Worm (Caenorhabditis elegans) whole organism, young adult: ENCODE data around the gene K02E11.10.
A peak's percentile ranks its signal among the peaks of the same experiment; 100 is the strongest.

Experiments
- D2030.7 ChIP-seq: fragments of 200-800 bp; sonication (Bioruptor generic); IDR thresholded peaks from 2 replicates; pipeline ENCODE4 v1.3.6; 2022; ENCODE audit warnings: missing genetic modification reagents, missing genetic modification characterization, missing compliant biosample characterization
- F23B12.7 ChIP-seq: sonication (generic microtip); optimal IDR thresholded peaks from 2 replicates; lab custom pipeline; 2017; ENCODE audit warnings: missing genetic modification characterization, mild to moderate bottlenecking, missing compliant biosample characterization, antibody characterized with exemption, moderate library complexity; ENCODE audit not compliant: insufficient read depth
- F33H1.4 ChIP-seq: fragments of 200-800 bp; sonication (Bioruptor generic); IDR thresholded peaks from 2 replicates; pipeline ENCODE4 v1.3.6; 2022; ENCODE audit warnings: missing genetic modification reagents, missing genetic modification characterization, missing compliant biosample characterization
- F57C9.4 ChIP-seq: sonication (generic microtip); optimal IDR thresholded peaks from 2 replicates; lab custom pipeline; 2017; ENCODE audit warnings: mild to moderate bottlenecking, missing genetic modification characterization, missing compliant biosample characterization
- T26A5.8 ChIP-seq: sonication (generic microtip); optimal IDR thresholded peaks from 2 replicates; lab custom pipeline; 2016; ENCODE audit warnings: missing genetic modification characterization, missing compliant biosample characterization
- Y67H2A.10 ChIP-seq: fragments of 200-800 bp; sonication (Bioruptor generic); conservative IDR thresholded peaks from 2 replicates; pipeline ENCODE4 v1.3.6; 2022; ENCODE audit warnings: missing genetic modification reagents, missing genetic modification characterization, missing compliant biosample characterization
- aptf-2 ChIP-seq: fragments of 200-800 bp; sonication (Bioruptor generic); conservative IDR thresholded peaks from 2 replicates; pipeline ENCODE4 v1.3.6; 2022; ENCODE audit warnings: missing genetic modification reagents, missing genetic modification characterization, missing compliant biosample characterization
- athp-1 ChIP-seq: sonication (generic microtip); optimal IDR thresholded peaks from 2 replicates; lab custom pipeline; 2017; ENCODE audit warnings: mild to moderate bottlenecking, missing genetic modification characterization, missing compliant biosample characterization
- bed-1 ChIP-seq: fragments of 200-800 bp; sonication (Bioruptor generic); IDR thresholded peaks from 2 replicates; pipeline ENCODE4 v1.3.6; 2022; ENCODE audit warnings: missing genetic modification reagents, missing genetic modification characterization, missing compliant biosample characterization
- cebp-1 ChIP-seq, 2 experiments: fragments of 200-800 bp in 1 of 2; sonication (Bioruptor generic) in 1 of 2; sonication (generic microtip) in 1 of 2; IDR thresholded peaks in 1 of 2; optimal IDR thresholded peaks in 1 of 2; 2 replicates each; pipeline versions ENCODE4 v1.3.6 to Lab custom; 2017 to 2022; ENCODE audit warnings: missing compliant biosample characterization in 2 of 2, missing genetic modification characterization in 2 of 2, mild to moderate bottlenecking in 1 of 2, missing genetic modification reagents in 1 of 2, moderate library complexity in 1 of 2
- ceh-79 ChIP-seq: sonication (generic microtip); optimal IDR thresholded peaks from 2 replicates; lab custom pipeline; 2017; ENCODE audit warnings: mild to moderate bottlenecking, missing genetic modification characterization, missing compliant biosample characterization
- ceh-91 ChIP-seq: fragments of 200-800 bp; sonication (Bioruptor generic); IDR thresholded peaks from 2 replicates; pipeline ENCODE4 v1.3.6; 2022; ENCODE audit warnings: missing genetic modification reagents, missing genetic modification characterization, missing compliant biosample characterization
- die-1 ChIP-seq: sonication (generic microtip); optimal IDR thresholded peaks from 2 replicates; lab custom pipeline; 2016; ENCODE audit warnings: missing genotype, mild to moderate bottlenecking, missing genetic modification characterization, missing compliant biosample characterization
- egl-44 ChIP-seq: fragments of 200-800 bp; sonication (Bioruptor generic); IDR thresholded peaks from 2 replicates; pipeline ENCODE4 v1.3.6; 2022; ENCODE audit warnings: missing genetic modification reagents, missing genetic modification characterization, missing compliant biosample characterization
- ets-4 ChIP-seq: fragments of 200-800 bp; sonication (Bioruptor generic); optimal IDR thresholded peaks from 2 replicates; lab custom pipeline; 2018; ENCODE audit warnings: mild to moderate bottlenecking, missing genetic modification characterization, missing compliant biosample characterization
- hlh-12 ChIP-seq: sonication (generic microtip); optimal IDR thresholded peaks from 2 replicates; lab custom pipeline; 2016; ENCODE audit warnings: missing genetic modification characterization, missing compliant biosample characterization
- hlh-26 ChIP-seq: fragments of 200-800 bp; sonication (Bioruptor generic); conservative IDR thresholded peaks from 2 replicates; pipeline ENCODE4 v1.3.6; 2022; ENCODE audit warnings: missing genetic modification reagents, missing genetic modification characterization, missing compliant biosample characterization
- hmg-20 ChIP-seq: fragments of 200-800 bp; sonication (Bioruptor generic); IDR thresholded peaks from 2 replicates; pipeline ENCODE4 v1.3.6; 2022; ENCODE audit warnings: missing genetic modification reagents, missing genetic modification characterization, missing compliant biosample characterization
- lin-26 ChIP-seq: fragments of 200-800 bp; sonication (Bioruptor generic); IDR thresholded peaks from 2 replicates; pipeline ENCODE4 v1.3.6; 2022; ENCODE audit warnings: missing genetic modification reagents, missing genetic modification characterization, missing compliant biosample characterization
- lin-54 ChIP-seq: fragments of 200-800 bp; sonication (Bioruptor generic); optimal IDR thresholded peaks from 2 replicates; lab custom pipeline; 2018; ENCODE audit warnings: mild to moderate bottlenecking, missing genetic modification characterization, missing compliant biosample characterization
- lir-1 ChIP-seq: fragments of 200-800 bp; sonication (Bioruptor generic); conservative IDR thresholded peaks from 2 replicates; pipeline ENCODE4 v1.3.6; 2022; ENCODE audit warnings: missing genetic modification reagents, missing genetic modification characterization, missing compliant biosample characterization
- madf-10 ChIP-seq: sonication (generic microtip); optimal IDR thresholded peaks from 2 replicates; lab custom pipeline; 2016; ENCODE audit warnings: mild to moderate bottlenecking, missing genetic modification characterization, missing compliant biosample characterization
- mes-4 ChIP-seq: sonication (generic microtip); optimal IDR thresholded peaks from 2 replicates; lab custom pipeline; 2016; ENCODE audit warnings: missing genotype, missing genetic modification characterization, missing compliant biosample characterization
- nhr-80 ChIP-seq: sonication (generic microtip); optimal IDR thresholded peaks from 2 replicates; lab custom pipeline; 2016; ENCODE audit warnings: missing genetic modification characterization, missing compliant biosample characterization
- nhr-90 ChIP-seq: sonication (generic microtip); optimal IDR thresholded peaks from 2 replicates; lab custom pipeline; 2016; ENCODE audit warnings: missing genotype, mild to moderate bottlenecking, missing genetic modification characterization, missing compliant biosample characterization
- rcor-1 ChIP-seq: fragments of 200-800 bp; sonication (Bioruptor generic); IDR thresholded peaks from 2 replicates; pipeline ENCODE4 v1.3.6; 2022; ENCODE audit warnings: missing genetic modification reagents, missing genetic modification characterization, missing compliant biosample characterization
- snpc-3.4 ChIP-seq: sonication (generic microtip); optimal IDR thresholded peaks from 2 replicates; lab custom pipeline; 2017; ENCODE audit warnings: missing genetic modification characterization, mild to moderate bottlenecking, missing compliant biosample characterization, antibody characterized with exemption, moderate library complexity, missing genotype, missing genetic modification reagents
- snpc-4 ChIP-seq, 5 experiments: fragments of 150-350 bp in 1 of 5; sonication (generic microtip) in 4 of 5; optimal IDR thresholded peaks; 2 replicates each; lab custom pipeline; 2014 to 2018; ENCODE audit warnings: missing genetic modification characterization in 5 of 5, missing biosample characterization in 3 of 5, antibody characterized with exemption in 2 of 5, mild to moderate bottlenecking in 2 of 5, missing compliant biosample characterization in 2 of 5, missing genotype in 2 of 5, moderate library complexity in 2 of 5, missing genetic modification reagents in 1 of 5
- somi-1 ChIP-seq: fragments of 200-800 bp; sonication (Bioruptor generic); optimal IDR thresholded peaks from 2 replicates; lab custom pipeline; 2018; ENCODE audit warnings: mild to moderate bottlenecking, missing genetic modification characterization, missing compliant biosample characterization
- tbx-9 ChIP-seq: sonication (generic microtip); optimal IDR thresholded peaks from 2 replicates; lab custom pipeline; 2016; ENCODE audit warnings: borderline replicate concordance, missing genetic modification characterization, inconsistent platforms, missing compliant biosample characterization
- ztf-18 ChIP-seq: sonication (generic microtip); optimal IDR thresholded peaks from 2 replicates; lab custom pipeline; 2016; ENCODE audit warnings: missing genotype, mild to moderate bottlenecking, missing genetic modification characterization, missing compliant biosample characterization
- ztf-25 ChIP-seq: fragments of 200-800 bp; sonication (Bioruptor generic); IDR thresholded peaks from 2 replicates; pipeline ENCODE4 v1.3.6; 2022; ENCODE audit warnings: missing genetic modification reagents, missing genetic modification characterization, missing compliant biosample characterization

K02E11.10 gene

DNA sequence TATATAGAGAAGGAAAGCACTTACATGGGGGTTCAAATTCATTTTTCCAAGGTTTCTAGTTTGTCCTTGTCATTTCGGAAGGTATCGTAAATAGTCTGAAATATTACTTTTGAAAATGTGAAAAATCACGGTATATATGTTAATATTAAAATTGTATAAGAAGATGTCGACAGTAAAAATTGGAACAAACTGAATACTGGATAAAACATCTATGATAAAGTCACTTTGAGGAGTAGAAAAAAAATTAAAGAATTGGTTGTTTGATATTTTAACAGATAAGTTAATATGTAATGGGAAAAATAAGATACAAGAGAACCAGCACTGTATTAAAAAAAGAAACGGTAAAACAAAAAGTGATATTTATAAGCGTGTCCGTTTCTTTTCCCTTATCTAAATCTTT is 14.6 kb downstream of the K02E11.10 start, which contains the start of gene nep-21:
TSS of gene nep-21 (minus strand) at position 101 of the 400 bp plus-strand sequence.
- TF ChIP-seq lir-1 (GFP tag; lab: Robert Waterston, UW) (no peak), lin-26 (no peak), ceh-79 (no peak), F23B12.7 (tag; lab: Kevin White, UChicago) (no peak), lin-54 (no peak), hlh-26 (GFP tag; lab: Robert Waterston, UW) (no peak), hlh-12 (tag; lab: Kevin White, UChicago) (no peak), hmg-20 (GFP tag; lab: Robert Waterston, UW) (no peak), nhr-90 (tag; lab: Kevin White, UChicago) (no peak), snpc-3.4 (no peak), mes-4 (no peak), ceh-91 (GFP tag; lab: Robert Waterston, UW) (no peak), ztf-18 (tag; lab: Kevin White, UChicago) (no peak), F57C9.4 (tag; lab: Kevin White, UChicago) (no peak), D2030.7 (GFP tag; lab: Robert Waterston, UW) (no peak), athp-1 (tag; lab: Kevin White, UChicago) (no peak), tbx-9 (tag; lab: Kevin White, UChicago) (no peak)

DNA sequence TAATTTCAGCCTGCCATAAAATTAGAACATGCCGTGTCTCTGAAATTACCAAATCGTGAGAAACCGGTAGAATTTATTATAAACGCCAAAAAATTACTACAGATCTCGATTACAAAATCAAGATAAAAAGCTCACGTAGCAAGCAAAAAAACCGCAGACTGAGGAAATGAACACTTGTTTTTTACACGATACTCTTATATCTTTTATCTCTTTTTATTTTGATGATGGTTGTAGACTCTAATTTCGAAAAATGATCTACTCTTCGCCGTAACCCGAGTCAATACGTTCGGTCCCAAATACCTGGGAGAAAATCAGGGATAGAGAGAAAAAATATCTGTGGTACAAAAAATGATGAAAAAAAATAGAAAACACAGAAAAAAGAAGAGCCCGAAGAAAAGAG is 17.8 kb downstream of the K02E11.10 start:
- TF ChIP-seq ztf-25, result no peak

DNA sequence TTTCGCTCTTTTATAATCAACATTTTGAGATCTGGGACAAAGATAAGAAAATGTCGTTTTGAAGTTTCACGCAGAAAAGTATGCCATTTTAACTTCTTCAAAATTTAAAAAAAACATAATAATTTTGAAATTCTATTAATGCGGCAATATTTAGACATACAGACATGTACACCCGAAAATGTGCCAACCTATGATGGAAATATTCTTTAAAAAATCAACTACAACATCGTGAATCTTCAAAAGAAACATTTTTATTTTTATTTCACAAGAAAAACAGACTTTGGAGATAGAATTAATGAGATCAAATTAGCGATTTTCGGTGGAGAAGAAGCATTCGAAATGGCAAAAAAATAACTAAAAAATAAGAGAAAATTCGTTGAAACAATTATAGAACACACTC is 25.8 kb downstream of the K02E11.10 start, which contains the start of gene T16A9.5:
TSS of gene T16A9.5 (minus strand) at position 101 of the 400 bp plus-strand sequence.
- TF ChIP-seq T26A5.8 (tag; lab: Kevin White, UChicago), result no peak
- TF ChIP-seq Y67H2A.10, result no peak
- no peak for TF ChIP-seq aptf-2 (GFP tag; lab: Robert Waterston, UW)

DNA sequence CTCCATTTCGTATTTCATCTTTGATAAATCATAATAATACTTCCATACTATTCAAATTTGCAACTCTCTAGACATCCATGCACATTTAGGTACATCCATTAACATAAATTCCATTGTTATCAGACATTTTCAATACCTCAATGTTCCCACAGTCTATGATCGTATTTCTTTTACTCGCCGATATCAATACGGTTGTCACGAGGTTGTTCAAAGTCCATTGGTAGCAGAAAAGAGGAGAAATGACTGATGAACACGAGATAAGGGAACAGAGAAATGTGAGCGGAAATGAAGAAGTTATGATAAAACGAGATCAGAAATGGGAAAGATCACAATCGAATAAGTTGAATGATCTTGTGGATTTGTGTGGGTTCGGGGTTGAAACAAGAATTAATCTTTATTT is 28.1 kb downstream of the K02E11.10 start:
- no peak for TF ChIP-seq die-1 (tag; lab: Kevin White, UChicago)
- no peak for TF ChIP-seq D2030.7 (GFP tag; lab: Robert Waterston, UW)
- TF ChIP-seq madf-10 (tag; lab: Kevin White, UChicago), result no peak
- peak; percentile 50 for TF ChIP-seq nhr-80 (tag; lab: Kevin White, UChicago)
- TF ChIP-seq F33H1.4 (GFP tag; lab: Robert Waterston, UW), result no peak
- TF ChIP-seq rcor-1 (GFP tag; lab: Robert Waterston, UW), result no peak
- TF ChIP-seq cebp-1 (GFP tag; IDR thresholded peaks at IDR 0.05; lab: Robert Waterston, UW), result no peak
- TF ChIP-seq cebp-1 (tag; optimal IDR thresholded peaks at IDR 0.05; lab: Kevin White, UChicago), result no peak
- TF ChIP-seq nhr-90 (tag; lab: Kevin White, UChicago), result no peak
- 0 out of 2 replicates have a peak, but pooled peaks have one; percentile 43 for TF ChIP-seq egl-44
- TF ChIP-seq ets-4 (GFP tag; lab: Kevin White, UChicago), result no peak

DNA sequence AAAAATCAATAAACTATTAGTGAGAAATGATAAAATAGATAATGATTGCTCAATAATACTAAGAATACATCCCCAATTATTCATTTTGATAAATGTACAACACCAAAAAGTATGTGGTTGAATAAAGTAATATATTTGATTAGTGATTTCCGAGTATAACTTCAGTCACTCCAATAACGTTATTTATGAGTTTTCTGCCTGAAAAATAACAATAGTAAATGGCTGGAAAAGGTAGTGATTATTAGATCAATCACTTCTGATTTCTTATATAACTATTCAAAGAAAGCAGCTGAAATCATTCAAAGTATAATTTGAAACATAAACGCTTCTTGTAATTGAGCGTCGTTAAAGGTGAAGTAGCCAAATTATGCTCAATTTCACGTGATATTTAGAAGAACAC is 30.2 kb downstream of the K02E11.10 start, which contains the start of gene str-230:
TSS of gene str-230 (minus strand) at position 101 of the 400 bp plus-strand sequence.
- TF ChIP-seq bed-1 (GFP tag; lab: Robert Waterston, UW) (no peak), hlh-12 (tag; lab: Kevin White, UChicago) (no peak), athp-1 (tag; lab: Kevin White, UChicago) (no peak), ztf-25 (no peak), lir-1 (GFP tag; lab: Robert Waterston, UW) (no peak), snpc-4 (GFP tag; optimal IDR thresholded peaks at IDR 0.05; lab: Kevin White, UChicago) (no peak), snpc-4 (tag; optimal IDR thresholded peaks at IDR 0.05; lab: Kevin White, UChicago) (no peak), somi-1 (GFP tag; lab: Kevin White, UChicago) (no peak)
- TF ChIP-seq, all 124 proteins: peak for 0
